Fruit fly (Drosophila melanogaster) whole organism, embryonic: ENCODE results near the gene twe.

Experiments
- Adf1 ChIP-seq: fragments of 200-800 bp; sonication (Bioruptor generic); IDR thresholded peaks from 2 replicates; pipeline ENCODE4 v1.3.6; 2022; ENCODE audit warnings: missing biosample characterization, missing genetic modification characterization
- B-H1 ChIP-seq: fragments of 200-800 bp; sonication (Bioruptor generic); IDR thresholded peaks from 3 replicates; pipeline ENCODE4 v1.3.6; 2022; ENCODE audit warnings: missing biosample characterization, missing genetic modification characterization
- Bteb2 ChIP-seq: fragments of 200-800 bp; sonication (Bioruptor generic); optimal IDR thresholded peaks from 2 replicates; lab custom pipeline; 2016; ENCODE audit warnings: missing biosample characterization, missing genetic modification characterization
- CG10147 ChIP-seq: fragments of 200-800 bp; sonication (Bioruptor generic); optimal IDR thresholded peaks from 2 replicates; lab custom pipeline; 2019; ENCODE audit warnings: missing biosample characterization, mild to moderate bottlenecking, missing genetic modification characterization, moderate library complexity
- CG12219 ChIP-seq: fragments of 200-800 bp; sonication (Bioruptor generic); optimal IDR thresholded peaks from 3 replicates; lab custom pipeline; 2018; ENCODE audit warnings: missing biosample characterization, mild to moderate bottlenecking, missing genetic modification characterization
- CG12299 ChIP-seq: fragments of 200-800 bp; sonication (Bioruptor generic); optimal IDR thresholded peaks from 2 replicates; lab custom pipeline; 2018; ENCODE audit warnings: missing biosample characterization, mild to moderate bottlenecking, missing genetic modification characterization
- CG12659 ChIP-seq: fragments of 200-800 bp; sonication (Bioruptor generic); optimal IDR thresholded peaks from 3 replicates; lab custom pipeline; 2017; ENCODE audit warnings: mild to moderate bottlenecking, missing biosample characterization, missing genetic modification reagents, missing genetic modification characterization
- CG13296 ChIP-seq: fragments of 200-800 bp; sonication (Bioruptor generic); optimal IDR thresholded peaks from 3 replicates; lab custom pipeline; 2018; ENCODE audit warnings: missing biosample characterization, mild to moderate bottlenecking, missing genetic modification characterization
- CG14965 ChIP-seq: fragments of 200-800 bp; sonication (Bioruptor generic); optimal IDR thresholded peaks from 2 replicates; lab custom pipeline; 2016; ENCODE audit warnings: missing biosample characterization, missing genetic modification characterization, borderline replicate concordance
- CG15011 ChIP-seq: fragments of 200-800 bp; sonication (Bioruptor generic); optimal IDR thresholded peaks from 3 replicates; lab custom pipeline; 2018; ENCODE audit warnings: missing biosample characterization, mild to moderate bottlenecking, missing genetic modification characterization
- CG15514 ChIP-seq: fragments of 200-800 bp; sonication (Bioruptor generic); optimal IDR thresholded peaks from 3 replicates; lab custom pipeline; 2017; ENCODE audit warnings: missing biosample characterization, missing genetic modification characterization, mild to moderate bottlenecking, moderate library complexity, missing genetic modification reagents
- CG17912 ChIP-seq: fragments of 200-800 bp; sonication (Bioruptor generic); optimal IDR thresholded peaks from 2 replicates; lab custom pipeline; 2018; ENCODE audit warnings: missing biosample characterization, mild to moderate bottlenecking, missing genetic modification characterization
- CG30020 ChIP-seq: fragments of 200-800 bp; optimal IDR thresholded peaks from 2 replicates; lab custom pipeline; 2019; ENCODE audit warnings: missing biosample characterization, mild to moderate bottlenecking, missing genetic modification characterization, moderate library complexity
- CG31365 ChIP-seq: fragments of 200-800 bp; sonication (Bioruptor generic); optimal IDR thresholded peaks from 2 replicates; lab custom pipeline; 2018; ENCODE audit warnings: missing biosample characterization, mild to moderate bottlenecking, missing genetic modification characterization
- CG42726 ChIP-seq: fragments of 200-800 bp; sonication (Bioruptor generic); IDR thresholded peaks from 2 replicates; pipeline ENCODE4 v1.3.6; 2022; ENCODE audit warnings: missing biosample characterization, missing genetic modification characterization; ENCODE audit not compliant: partially characterized antibody
- CG4360 ChIP-seq: fragments of 200-800 bp; sonication (Bioruptor generic); IDR thresholded peaks from 2 replicates; pipeline ENCODE4 v1.3.6; 2022; ENCODE audit warnings: missing biosample characterization, missing genetic modification characterization
- CG4820 ChIP-seq: fragments of 200-800 bp; sonication (Bioruptor generic); optimal IDR thresholded peaks from 3 replicates; lab custom pipeline; 2016; ENCODE audit warnings: missing biosample characterization, missing genetic modification characterization
- CG7928 ChIP-seq: fragments of 200-800 bp; sonication (Bioruptor generic); optimal IDR thresholded peaks from 2 replicates; lab custom pipeline; 2017; ENCODE audit warnings: missing biosample characterization, mild to moderate bottlenecking, missing genetic modification characterization
- CG8089 ChIP-seq: fragments of 200-800 bp; sonication (Bioruptor generic); optimal IDR thresholded peaks from 3 replicates; lab custom pipeline; 2016; ENCODE audit warnings: missing biosample characterization, missing genetic modification characterization
- CG8281 ChIP-seq: fragments of 200-800 bp; sonication (Bioruptor generic); optimal IDR thresholded peaks from 2 replicates; lab custom pipeline; 2018; ENCODE audit warnings: missing biosample characterization, mild to moderate bottlenecking, missing genetic modification characterization, moderate library complexity
- CG8944 ChIP-seq: fragments of 200-800 bp; sonication (Bioruptor generic); optimal IDR thresholded peaks from 3 replicates; lab custom pipeline; 2016; ENCODE audit warnings: missing biosample characterization, missing genetic modification characterization
- Camta ChIP-seq: fragments of 200-800 bp; sonication (Bioruptor generic); optimal IDR thresholded peaks from 2 replicates; lab custom pipeline; 2016; ENCODE audit warnings: missing biosample characterization, missing genetic modification characterization
- ERR ChIP-seq: fragments of 200-800 bp; sonication (Bioruptor generic); optimal IDR thresholded peaks from 2 replicates; lab custom pipeline; 2016; ENCODE audit warnings: missing biosample characterization, missing genetic modification characterization
- Fer2 ChIP-seq: fragments of 200-800 bp; sonication (Bioruptor generic); optimal IDR thresholded peaks from 2 replicates; lab custom pipeline; 2018; ENCODE audit warnings: missing biosample characterization, mild to moderate bottlenecking, missing genetic modification characterization, moderate library complexity
- GATAe ChIP-seq: fragments of 200-800 bp; sonication (Bioruptor generic); conservative IDR thresholded peaks from 2 replicates; pipeline ENCODE4 v1.3.6; 2022; ENCODE audit warnings: missing biosample characterization, missing genetic modification characterization
- HLH3B ChIP-seq: fragments of 200-800 bp; sonication (Bioruptor generic); IDR thresholded peaks from 2 replicates; pipeline ENCODE4 v1.3.6; 2022; ENCODE audit warnings: missing biosample characterization, missing genetic modification characterization
- Hr51 ChIP-seq, 2 experiments: fragments of 200-800 bp; sonication (Bioruptor generic); optimal IDR thresholded peaks; 2 replicates in 1 of 2; 3 replicates in 1 of 2; lab custom pipeline; 2016 to 2018; ENCODE audit warnings: missing biosample characterization in 2 of 2, missing genetic modification characterization in 2 of 2, mild to moderate bottlenecking in 1 of 2, moderate library complexity in 1 of 2
- Med ChIP-seq: fragments of 200-800 bp; sonication (Bioruptor generic); peaks from one replicate; lab custom pipeline; 2016; ENCODE audit warnings: missing biosample characterization, missing genetic modification characterization, mild to moderate bottlenecking, inconsistent platforms, moderate library complexity
- Mrtf ChIP-seq: fragments of 200-800 bp; sonication (Bioruptor generic); IDR thresholded peaks from 3 replicates; pipeline ENCODE4 v1.3.6; 2022; ENCODE audit warnings: missing biosample characterization, missing genetic modification characterization
- NC2α ChIP-seq: fragments of 200-800 bp; sonication (Bioruptor generic); optimal IDR thresholded peaks from 2 replicates; lab custom pipeline; 2016; ENCODE audit warnings: missing biosample characterization, missing genetic modification characterization
- NK7.1 ChIP-seq: fragments of 200-800 bp; sonication (Bioruptor generic); optimal IDR thresholded peaks from 3 replicates; lab custom pipeline; 2016; ENCODE audit warnings: missing biosample characterization, missing genetic modification characterization
- Nf-YA ChIP-seq: fragments of 200-800 bp; sonication (Bioruptor generic); IDR thresholded peaks from 2 replicates; pipeline ENCODE4 v1.3.6; 2022; ENCODE audit warnings: missing biosample characterization, missing genetic modification characterization
- NfI ChIP-seq: fragments of 200-800 bp; sonication (Bioruptor generic); optimal IDR thresholded peaks from 3 replicates; lab custom pipeline; 2018; ENCODE audit warnings: missing biosample characterization, mild to moderate bottlenecking, missing genetic modification characterization, moderate library complexity
- Optix ChIP-seq: fragments of 200-800 bp; sonication (Bioruptor generic); IDR thresholded peaks from 3 replicates; pipeline ENCODE4 v1.3.6; 2022; ENCODE audit warnings: missing biosample characterization, missing genetic modification characterization
- Spps ChIP-seq: fragments of 200-800 bp; sonication (Bioruptor generic); optimal IDR thresholded peaks from 2 replicates; lab custom pipeline; 2018; ENCODE audit warnings: missing biosample characterization, mild to moderate bottlenecking, missing genetic modification characterization
- Xrp1 ChIP-seq: fragments of 200-800 bp; sonication (Bioruptor generic); IDR thresholded peaks from 2 replicates; pipeline ENCODE4 v1.3.6; 2022; ENCODE audit warnings: missing biosample characterization, missing genetic modification characterization
- cad ChIP-seq: fragments of >200 bp; optimal IDR thresholded peaks from 2 replicates; lab custom pipeline; 2017; ENCODE audit warnings: missing biosample characterization, missing genetic modification characterization
- cas ChIP-seq: fragments of 200-800 bp; sonication (Bioruptor generic); IDR thresholded peaks from 2 replicates; pipeline ENCODE4 v1.3.6; 2022; ENCODE audit warnings: missing biosample characterization, missing genetic modification characterization
- corto ChIP-seq: fragments of 200-800 bp; sonication (Bioruptor generic); optimal IDR thresholded peaks from 2 replicates; lab custom pipeline; 2016; ENCODE audit warnings: missing biosample characterization, mild to moderate bottlenecking, missing genetic modification characterization, moderate library complexity
- gem ChIP-seq: fragments of 200-800 bp; sonication (Bioruptor generic); optimal IDR thresholded peaks from 2 replicates; lab custom pipeline; 2019; ENCODE audit warnings: missing biosample characterization, mild to moderate bottlenecking, missing genetic modification characterization, moderate library complexity
- inv ChIP-seq: fragments of 200-800 bp; sonication (Bioruptor generic); IDR thresholded peaks from 2 replicates; pipeline ENCODE4 v1.3.6; 2022; ENCODE audit warnings: missing biosample characterization, missing genetic modification characterization; ENCODE audit not compliant: partially characterized antibody
- jumu ChIP-seq: fragments of 200-800 bp; sonication (Bioruptor generic); optimal IDR thresholded peaks from 3 replicates; lab custom pipeline; 2016; ENCODE audit warnings: missing biosample characterization, missing genetic modification characterization
- kay ChIP-seq: fragments of 200-800 bp; sonication (Bioruptor generic); optimal IDR thresholded peaks from 2 replicates; lab custom pipeline; 2016; ENCODE audit warnings: missing biosample characterization, missing genetic modification characterization
- nau ChIP-seq: fragments of 200-800 bp; sonication (Bioruptor generic); optimal IDR thresholded peaks from 3 replicates; lab custom pipeline; 2017; ENCODE audit warnings: missing biosample characterization, mild to moderate bottlenecking, missing genetic modification characterization, missing genetic modification reagents
- nerfin-2 ChIP-seq: fragments of 200-800 bp; sonication (Bioruptor generic); IDR thresholded peaks from 2 replicates; pipeline ENCODE4 v1.3.6; 2022; ENCODE audit warnings: missing biosample characterization, missing genetic modification characterization; ENCODE audit not compliant: partially characterized antibody
- sens-2 ChIP-seq: fragments of 200-800 bp; sonication (Bioruptor generic); IDR thresholded peaks from 2 replicates; pipeline ENCODE4 v1.3.6; 2022; ENCODE audit warnings: missing biosample characterization, missing genetic modification characterization
- sisA ChIP-seq: fragments of 200-800 bp; sonication (Bioruptor generic); IDR thresholded peaks from 2 replicates; pipeline ENCODE4 v1.3.6; 2022; ENCODE audit warnings: missing biosample characterization, missing genetic modification characterization
- slou ChIP-seq: fragments of 200-800 bp; sonication (Bioruptor generic); optimal IDR thresholded peaks from 3 replicates; lab custom pipeline; 2016; ENCODE audit warnings: missing biosample characterization, missing genetic modification characterization
- vnd ChIP-seq: fragments of 200-800 bp; sonication (Bioruptor generic); IDR thresholded peaks from 3 replicates; pipeline ENCODE4 v1.3.6; 2022; ENCODE audit warnings: missing biosample characterization, missing genetic modification characterization; ENCODE audit not compliant: partially characterized antibody
- z ChIP-seq: fragments of 200-800 bp; sonication (Bioruptor generic); IDR thresholded peaks from 3 replicates; pipeline ENCODE4 v1.3.6; 2022; ENCODE audit warnings: missing biosample characterization, missing genetic modification characterization

twe gene

dm6 chr2L:16251598-16252131 lies 10.0 kb downstream of the twe start, which contains the start of gene CG46309 (continued):
- TF ChIP-seq vnd (GFP tag; lab: Robert Waterston, UW) (peak; percentile 87; the same call in 2 of the 3 replicates), CG8281 (tag; lab: Kevin White, UChicago) (no peak), z (no peak), Optix (GFP tag; lab: Robert Waterston, UW) (no peak), nau (GFP tag; lab: Kevin White, UChicago) (no peak), sisA (GFP tag; lab: Robert Waterston, UW) (no peak), HLH3B (GFP tag; lab: Robert Waterston, UW) (no peak; the same call in 1 of the 2 replicates), Fer2 (tag; lab: Kevin White, UChicago) (no peak), CG14965 (GFP tag; lab: Kevin White, UChicago) (no peak), kay (peak; percentile 49), CG31365 (tag; lab: Kevin White, UChicago) (no peak), NC2α (GFP tag; lab: Kevin White, UChicago) (no peak), Spps (tag; lab: Kevin White, UChicago) (no peak), Nf-YA (no peak), CG12659 (GFP tag; lab: Kevin White, UChicago) (peak; percentile 33), nerfin-2 (GFP tag; lab: Robert Waterston, UW) (peak; percentile 99), CG42726 (no peak; the same call in 1 of the 2 replicates), CG4360 (GFP tag; lab: Robert Waterston, UW) (no peak), Adf1 (peak; percentile 30; the same call in 1 of the 2 replicates), jumu (GFP tag; lab: Kevin White, UChicago) (no peak), Hr51 (GFP tag; optimal IDR thresholded peaks at IDR 0.05; lab: Kevin White, UChicago) (peak in 1 of 2 experiments; percentile 31), slou (no peak), GATAe (no peak), Camta (GFP tag; lab: Kevin White, UChicago) (peak; percentile 13), CG17912 (GFP tag; lab: Kevin White, UChicago) (no peak), CG4820 (GFP tag; lab: Kevin White, UChicago) (no peak), Bteb2 (GFP tag; lab: Kevin White, UChicago) (peak; percentile 69), gem (tag; lab: Kevin White, UChicago) (peak; percentile 72), CG15011 (no peak), CG12219 (GFP tag; lab: Kevin White, UChicago) (peak; percentile 40), CG30020 (no peak), CG8089 (GFP tag; lab: Kevin White, UChicago) (no peak), NK7.1 (GFP tag; lab: Kevin White, UChicago) (no peak), corto (GFP tag; lab: Kevin White, UChicago) (no peak), CG13296 (GFP tag; lab: Kevin White, UChicago) (peak; percentile 33), CG15514 (GFP tag; lab: Kevin White, UChicago) (no peak), CG12299 (no peak), CG7928 (GFP tag; lab: Kevin White, UChicago) (no peak), Mrtf (GFP tag; lab: Robert Waterston, UW) (no peak), Xrp1 (peak; percentile 44; the same call in 1 of the 2 replicates), Med (GFP tag; lab: Kevin White, UChicago) (no peak), CG10147 (no peak), CG8944 (GFP tag; lab: Kevin White, UChicago) (no peak), ERR (GFP tag; lab: Kevin White, UChicago) (no peak), inv (GFP tag; lab: Robert Waterston, UW) (peak; percentile 71), sens-2 (GFP tag; lab: Robert Waterston, UW) (no peak), cad (no peak), cas (GFP tag; lab: Robert Waterston, UW) (peak; percentile 36; the same call in 1 of the 2 replicates), NfI (GFP tag; lab: Kevin White, UChicago) (no peak), B-H1 (GFP tag; lab: Robert Waterston, UW) (no peak)
